Worm (Caenorhabditis elegans) whole organism, young adult: ENCODE results near the gene gid-8.

Experiments
- B0261.1 ChIP-seq: sonication (generic microtip); optimal IDR thresholded peaks from 2 replicates; lab custom pipeline; 2016; ENCODE audit warnings: mild to moderate bottlenecking, missing genetic modification characterization, moderate library complexity, missing compliant biosample characterization
- B0336.3 ChIP-seq: fragments of 200-800 bp; sonication (Bioruptor generic); IDR thresholded peaks from 2 replicates; pipeline ENCODE4 v1.3.6; 2022; ENCODE audit warnings: missing genetic modification characterization, missing compliant biosample characterization
- F22D6.2 ChIP-seq: sonication (generic microtip); optimal IDR thresholded peaks from 2 replicates; lab custom pipeline; 2016; ENCODE audit warnings: mild to moderate bottlenecking, missing genetic modification characterization, missing compliant biosample characterization
- F33H1.4 ChIP-seq: fragments of 200-800 bp; sonication (Bioruptor generic); IDR thresholded peaks from 2 replicates; pipeline ENCODE4 v1.3.6; 2022; ENCODE audit warnings: missing genetic modification reagents, missing genetic modification characterization, missing compliant biosample characterization
- F37B4.10 ChIP-seq: fragments of 200-800 bp; sonication (Bioruptor generic); IDR thresholded peaks from 2 replicates; pipeline ENCODE4 v1.3.6; 2022; ENCODE audit warnings: missing genetic modification characterization, missing compliant biosample characterization
- F49E8.2 ChIP-seq: sonication (generic microtip); optimal IDR thresholded peaks from 3 replicates; lab custom pipeline; 2017; ENCODE audit warnings: missing genetic modification characterization, mild to moderate bottlenecking, missing compliant biosample characterization, antibody characterized with exemption, moderate library complexity; ENCODE audit not compliant: insufficient read depth
- F57A8.1 ChIP-seq: fragments of 200-800 bp; sonication (Bioruptor generic); optimal IDR thresholded peaks from 2 replicates; lab custom pipeline; 2018; ENCODE audit warnings: mild to moderate bottlenecking, missing genetic modification characterization, moderate library complexity, missing compliant biosample characterization
- F57C9.4 ChIP-seq: sonication (generic microtip); optimal IDR thresholded peaks from 2 replicates; lab custom pipeline; 2017; ENCODE audit warnings: mild to moderate bottlenecking, missing genetic modification characterization, missing compliant biosample characterization
- T07F8.4 ChIP-seq: sonication (generic microtip); optimal IDR thresholded peaks from 2 replicates; lab custom pipeline; 2016; ENCODE audit warnings: mild to moderate bottlenecking, missing genetic modification characterization, moderate library complexity, missing compliant biosample characterization
- Y56A3A.18 ChIP-seq: fragments of 200-800 bp; sonication (Bioruptor generic); IDR thresholded peaks from 2 replicates; pipeline ENCODE4 v1.3.6; 2022; ENCODE audit warnings: missing genetic modification reagents, missing genetic modification characterization, missing compliant biosample characterization
- Y95B8A.8 ChIP-seq: fragments of 200-800 bp; sonication (Bioruptor generic); IDR thresholded peaks from 2 replicates; pipeline ENCODE4 v1.3.6; 2022; ENCODE audit warnings: missing genetic modification reagents, missing genetic modification characterization, missing compliant biosample characterization
- akir-1 ChIP-seq: fragments of 200-800 bp; sonication (Bioruptor generic); optimal IDR thresholded peaks from 2 replicates; lab custom pipeline; 2018; ENCODE audit warnings: mild to moderate bottlenecking, missing genetic modification characterization, moderate library complexity, missing compliant biosample characterization
- aptf-3 ChIP-seq: fragments of 200-800 bp; sonication (Bioruptor generic); IDR thresholded peaks from 2 replicates; pipeline ENCODE4 v1.3.6; 2022; ENCODE audit warnings: missing genetic modification characterization, missing compliant biosample characterization
- athp-1 ChIP-seq: sonication (generic microtip); optimal IDR thresholded peaks from 2 replicates; lab custom pipeline; 2017; ENCODE audit warnings: mild to moderate bottlenecking, missing genetic modification characterization, missing compliant biosample characterization
- attf-3 ChIP-seq: fragments of 200-800 bp; sonication (Bioruptor generic); conservative IDR thresholded peaks from 2 replicates; pipeline ENCODE4 v1.3.6; 2022; ENCODE audit warnings: missing genetic modification reagents, missing genetic modification characterization, missing compliant biosample characterization
- attf-5 ChIP-seq: fragments of 200-800 bp; sonication (Bioruptor generic); optimal IDR thresholded peaks from 2 replicates; lab custom pipeline; 2018; ENCODE audit warnings: mild to moderate bottlenecking, missing genetic modification characterization, missing compliant biosample characterization
- bed-2 ChIP-seq: fragments of 200-800 bp; sonication (Bioruptor generic); IDR thresholded peaks from 2 replicates; pipeline ENCODE4 v1.3.6; 2022; ENCODE audit warnings: missing genetic modification reagents, missing genetic modification characterization, missing compliant biosample characterization
- cebp-1 ChIP-seq, 2 experiments: fragments of 200-800 bp in 1 of 2; sonication (Bioruptor generic) in 1 of 2; sonication (generic microtip) in 1 of 2; IDR thresholded peaks in 1 of 2; optimal IDR thresholded peaks in 1 of 2; 2 replicates each; pipeline versions ENCODE4 v1.3.6 to Lab custom; 2017 to 2022; ENCODE audit warnings: missing compliant biosample characterization in 2 of 2, missing genetic modification characterization in 2 of 2, mild to moderate bottlenecking in 1 of 2, missing genetic modification reagents in 1 of 2, moderate library complexity in 1 of 2
- cebp-2 ChIP-seq: fragments of 200-800 bp; sonication (Bioruptor generic); IDR thresholded peaks from 2 replicates; pipeline ENCODE4 v1.3.6; 2022; ENCODE audit warnings: missing genetic modification characterization, missing compliant biosample characterization
- ceh-40 ChIP-seq: fragments of 200-800 bp; sonication (Bioruptor generic); IDR thresholded peaks from 2 replicates; pipeline ENCODE4 v1.3.6; 2022; ENCODE audit warnings: missing genetic modification characterization, missing compliant biosample characterization
- efl-1 ChIP-seq: fragments of 150-350 bp; optimal IDR thresholded peaks from 2 replicates; lab custom pipeline; 2014; ENCODE audit warnings: missing biosample characterization, missing genetic modification reagents, missing genetic modification characterization
- egl-18 ChIP-seq: fragments of 200-800 bp; sonication (Bioruptor generic); IDR thresholded peaks from 2 replicates; pipeline ENCODE4 v1.3.6; 2022; ENCODE audit warnings: missing genetic modification reagents, missing genetic modification characterization, missing compliant biosample characterization
- him-1 ChIP-seq: sonication (generic microtip); optimal IDR thresholded peaks from 2 replicates; lab custom pipeline; 2016; ENCODE audit warnings: missing genotype, missing genetic modification reagents, missing genetic modification characterization, missing compliant biosample characterization
- hlh-12 ChIP-seq: sonication (generic microtip); optimal IDR thresholded peaks from 2 replicates; lab custom pipeline; 2016; ENCODE audit warnings: missing genetic modification characterization, missing compliant biosample characterization
- hmg-20 ChIP-seq: fragments of 200-800 bp; sonication (Bioruptor generic); IDR thresholded peaks from 2 replicates; pipeline ENCODE4 v1.3.6; 2022; ENCODE audit warnings: missing genetic modification reagents, missing genetic modification characterization, missing compliant biosample characterization
- lag-1 ChIP-seq: fragments of 200-800 bp; sonication (Bioruptor generic); IDR thresholded peaks from 2 replicates; pipeline ENCODE4 v1.3.6; 2022; ENCODE audit warnings: missing genetic modification reagents, missing genetic modification characterization, missing compliant biosample characterization
- let-526 ChIP-seq: fragments of 200-800 bp; sonication (Bioruptor generic); IDR thresholded peaks from 2 replicates; pipeline ENCODE4 v1.3.6; 2022; ENCODE audit warnings: missing genetic modification reagents, missing genetic modification characterization, missing compliant biosample characterization
- lin-35 ChIP-seq, 3 experiments: fragments of 150-350 bp in 2 of 3; sonication (generic microtip) in 1 of 3; optimal IDR thresholded peaks; 2 replicates each; lab custom pipeline; 2014 to 2018; ENCODE audit warnings: missing biosample characterization in 3 of 3, missing genetic modification characterization in 3 of 3, missing genetic modification reagents in 3 of 3
- lsy-27 ChIP-seq: sonication (generic microtip); optimal IDR thresholded peaks from 2 replicates; lab custom pipeline; 2017; ENCODE audit warnings: missing genetic modification characterization, mild to moderate bottlenecking, missing compliant biosample characterization, antibody characterized with exemption, missing genotype, borderline replicate concordance; ENCODE audit not compliant: insufficient read depth
- madf-3 ChIP-seq: fragments of 200-800 bp; sonication (Bioruptor generic); IDR thresholded peaks from 2 replicates; pipeline ENCODE4 v1.3.6; 2022; ENCODE audit warnings: missing genetic modification reagents, missing genetic modification characterization, missing compliant biosample characterization
- madf-6 ChIP-seq: fragments of 200-800 bp; sonication (Bioruptor generic); IDR thresholded peaks from 2 replicates; pipeline ENCODE4 v1.3.6; 2022; ENCODE audit warnings: missing genetic modification reagents, missing genetic modification characterization, missing compliant biosample characterization
- nfyb-1 ChIP-seq: fragments of 200-800 bp; sonication (Bioruptor generic); IDR thresholded peaks from 2 replicates; pipeline ENCODE4 v1.3.6; 2022; ENCODE audit warnings: missing genetic modification reagents, missing genetic modification characterization, missing compliant biosample characterization
- nhr-80 ChIP-seq: sonication (generic microtip); optimal IDR thresholded peaks from 2 replicates; lab custom pipeline; 2016; ENCODE audit warnings: missing genetic modification characterization, missing compliant biosample characterization
- pbrm-1 ChIP-seq: fragments of 200-800 bp; sonication (Bioruptor generic); IDR thresholded peaks from 2 replicates; pipeline ENCODE4 v1.3.6; 2022; ENCODE audit warnings: missing genetic modification reagents, missing genetic modification characterization, missing compliant biosample characterization
- pha-4 ChIP-seq: fragments of 150-350 bp; sonication (generic microtip); optimal IDR thresholded peaks from 2 replicates; lab custom pipeline; 2014; ENCODE audit warnings: missing biosample characterization, missing genetic modification reagents, missing genetic modification characterization
- rcor-1 ChIP-seq: fragments of 200-800 bp; sonication (Bioruptor generic); IDR thresholded peaks from 2 replicates; pipeline ENCODE4 v1.3.6; 2022; ENCODE audit warnings: missing genetic modification reagents, missing genetic modification characterization, missing compliant biosample characterization
- rec-8 ChIP-seq, 2 experiments: sonication (generic microtip); optimal IDR thresholded peaks; 2 replicates each; lab custom pipeline; 2016; ENCODE audit warnings: mild to moderate bottlenecking in 2 of 2, missing genetic modification characterization in 2 of 2, missing genetic modification reagents in 2 of 2, missing genotype in 2 of 2, missing biosample characterization in 1 of 2, missing compliant biosample characterization in 1 of 2, moderate library complexity in 1 of 2
- sdz-38 ChIP-seq: sonication (generic microtip); optimal IDR thresholded peaks from 2 replicates; lab custom pipeline; 2016; ENCODE audit warnings: missing genotype, missing genetic modification characterization, missing compliant biosample characterization
- sea-2 ChIP-seq: fragments of 200-800 bp; sonication (Bioruptor generic); IDR thresholded peaks from 2 replicates; pipeline ENCODE4 v1.3.6; 2022; ENCODE audit warnings: missing genetic modification characterization, missing compliant biosample characterization
- snpc-1.3 ChIP-seq: sonication (generic microtip); optimal IDR thresholded peaks from 2 replicates; lab custom pipeline; 2017; ENCODE audit warnings: missing genetic modification characterization, mild to moderate bottlenecking, missing compliant biosample characterization, antibody characterized with exemption, moderate library complexity, missing genotype, missing genetic modification reagents; ENCODE audit not compliant: insufficient read depth
- tbp1 ChIP-seq: fragments of 200-800 bp; sonication (Bioruptor generic); optimal IDR thresholded peaks from 2 replicates; lab custom pipeline; 2018; ENCODE audit warnings: mild to moderate bottlenecking, missing genetic modification characterization, missing compliant biosample characterization
- unc-62 ChIP-seq: fragments of 150-350 bp; optimal IDR thresholded peaks from 2 replicates; lab custom pipeline; 2014; ENCODE audit warnings: missing biosample characterization, missing genetic modification reagents, missing genetic modification characterization
- zim-3 ChIP-seq: sonication (generic microtip); optimal IDR thresholded peaks from 2 replicates; lab custom pipeline; 2017; ENCODE audit warnings: mild to moderate bottlenecking, missing genetic modification characterization, moderate library complexity, missing compliant biosample characterization
- ztf-22 ChIP-seq: fragments of 200-800 bp; sonication (Bioruptor generic); optimal IDR thresholded peaks from 2 replicates; lab custom pipeline; 2018; ENCODE audit warnings: mild to moderate bottlenecking, missing genetic modification characterization, moderate library complexity, missing compliant biosample characterization
- ztf-25 ChIP-seq: fragments of 200-800 bp; sonication (Bioruptor generic); IDR thresholded peaks from 2 replicates; pipeline ENCODE4 v1.3.6; 2022; ENCODE audit warnings: missing genetic modification reagents, missing genetic modification characterization, missing compliant biosample characterization
- ztf-3 ChIP-seq: fragments of 200-800 bp; sonication (Bioruptor generic); optimal IDR thresholded peaks from 2 replicates; lab custom pipeline; 2018; ENCODE audit warnings: mild to moderate bottlenecking, missing genetic modification characterization, missing compliant biosample characterization

Gene gid-8

ce11 chrV:1471078-1471969, 3.8 kb downstream of the gid-8 start (continued):
- TF ChIP-seq ztf-25: no peak
- no peak for TF ChIP-seq athp-1 (tag; lab: Kevin White, UChicago)
- no peak for TF ChIP-seq F22D6.2 (tag; lab: Kevin White, UChicago)
- TF ChIP-seq attf-3: no peak
- no peak for TF ChIP-seq him-1 (tag; lab: Kevin White, UChicago)
- no peak for TF ChIP-seq ztf-22 (GFP tag; lab: Kevin White, UChicago)
- peak; percentile 75 for TF ChIP-seq madf-6 (GFP tag; lab: Robert Waterston, UW)
- no peak for TF ChIP-seq let-526 (GFP tag; lab: Robert Waterston, UW)
- no peak for TF ChIP-seq akir-1
- TF ChIP-seq sea-2 (GFP tag; lab: Robert Waterston, UW): no peak
- TF ChIP-seq B0336.3 (GFP tag; lab: Robert Waterston, UW): no peak; the same call in 1 of the 2 replicates
- no peak for TF ChIP-seq cebp-2 (GFP tag; lab: Robert Waterston, UW)
- TF ChIP-seq sdz-38 (tag; lab: Kevin White, UChicago): no peak
- TF ChIP-seq Y56A3A.18 (GFP tag; lab: Robert Waterston, UW): no peak
- TF ChIP-seq attf-5: peak; percentile 70
- TF ChIP-seq rec-8 (tag; optimal IDR thresholded peaks at IDR 0.05; lab: Kevin White, UChicago): no peak
- TF ChIP-seq unc-62 (GFP tag; lab: Kevin White, UChicago): no peak
- no peak for TF ChIP-seq ztf-3
- TF ChIP-seq nhr-80 (tag; lab: Kevin White, UChicago): peak; percentile 13
- no peak for TF ChIP-seq zim-3 (tag; lab: Kevin White, UChicago)
- TF ChIP-seq F57A8.1 (GFP tag; lab: Kevin White, UChicago): no peak
- peak; percentile 49 for TF ChIP-seq tbp1 (GFP tag; lab: Kevin White, UChicago)
- no peak for TF ChIP-seq T07F8.4 (tag; lab: Kevin White, UChicago)
- no peak for TF ChIP-seq ceh-40
- no peak for TF ChIP-seq hlh-12
- no peak for TF ChIP-seq nfyb-1 (GFP tag; lab: Robert Waterston, UW)
- peak; percentile 37; the same call in 1 of the 2 replicates for TF ChIP-seq pbrm-1
- no peak for TF ChIP-seq lsy-27 (tag; lab: Kevin White, UChicago)
- no peak for TF ChIP-seq madf-3
- no peak for TF ChIP-seq aptf-3 (GFP tag; lab: Robert Waterston, UW)
- no peak for TF ChIP-seq lag-1 (GFP tag; lab: Robert Waterston, UW)
- peak; percentile 27; the same call in 1 of the 2 replicates for TF ChIP-seq cebp-1 (GFP tag; IDR thresholded peaks at IDR 0.05; lab: Robert Waterston, UW)
- TF ChIP-seq cebp-1 (tag; optimal IDR thresholded peaks at IDR 0.05; lab: Kevin White, UChicago): peak; percentile 92
- TF ChIP-seq F33H1.4: peak; percentile 95
- TF ChIP-seq Y95B8A.8: no peak
- no peak for TF ChIP-seq hmg-20 (GFP tag; lab: Robert Waterston, UW)
- no peak for TF ChIP-seq F57C9.4 (tag; lab: Kevin White, UChicago)
- TF ChIP-seq F37B4.10 (GFP tag; lab: Robert Waterston, UW): no peak
- TF ChIP-seq bed-2: no peak
- TF ChIP-seq F49E8.2 (tag; lab: Kevin White, UChicago): no peak
- TF ChIP-seq egl-18 (GFP tag; lab: Robert Waterston, UW): no peak
- peak; percentile 34; the same call in 1 of the 2 replicates for TF ChIP-seq rcor-1 (GFP tag; lab: Robert Waterston, UW)
- TF ChIP-seq efl-1: peak; percentile 73
- TF ChIP-seq pha-4 (tag; lab: Kevin White, UChicago): no peak
- peak in 2 of 3 experiments; percentile 22 to 53 for TF ChIP-seq lin-35 (GFP tag; optimal IDR thresholded peaks at IDR 0.05; lab: Kevin White, UChicago)
- TF ChIP-seq B0261.1 (tag; lab: Kevin White, UChicago): no peak
- peak; percentile 38 for TF ChIP-seq snpc-1.3 (tag; lab: Kevin White, UChicago)
